Worm (Caenorhabditis elegans) whole organism, L3 larva: ENCODE measurements around the gene best-18.
A peak's percentile ranks its signal among the peaks of the same experiment; 100 is the strongest.

Experiments
- aly-2 ChIP-seq: fragments of 150-350 bp; optimal IDR thresholded peaks from 2 replicates; lab custom pipeline; 2014; ENCODE audit warnings: missing biosample characterization, missing genetic modification characterization
- ceh-16 ChIP-seq: sonication (generic microtip); optimal IDR thresholded peaks from 2 replicates; lab custom pipeline; 2017; ENCODE audit warnings: missing biosample characterization, missing genetic modification characterization
- ceh-28 ChIP-seq: fragments of 150-350 bp; optimal IDR thresholded peaks from 2 replicates; lab custom pipeline; 2014; ENCODE audit warnings: missing biosample characterization, missing genetic modification reagents, missing genetic modification characterization
- ceh-82 ChIP-seq: fragments of 150-350 bp; optimal IDR thresholded peaks from 2 replicates; lab custom pipeline; 2014; ENCODE audit warnings: missing biosample characterization, missing genetic modification characterization
- ceh-9 ChIP-seq: sonication (generic microtip); optimal IDR thresholded peaks from 2 replicates; lab custom pipeline; 2018; ENCODE audit warnings: missing biosample characterization, missing genetic modification characterization
- elt-2 ChIP-seq: sonication (generic microtip); optimal IDR thresholded peaks from 2 replicates; lab custom pipeline; 2016; ENCODE audit warnings: missing genetic modification reagents, mild to moderate bottlenecking, missing genetic modification characterization, missing compliant biosample characterization
- elt-3 ChIP-seq, 3 experiments: fragments of 150-350 bp in 1 of 3; sonication (generic microtip) in 2 of 3; optimal IDR thresholded peaks; 2 replicates in 2 of 3; 4 replicates in 1 of 3; lab custom pipeline; 2014 to 2017; ENCODE audit warnings: missing biosample characterization in 3 of 3, missing genetic modification characterization in 3 of 3
- eor-1 ChIP-seq, 2 experiments: fragments of 150-350 bp; optimal IDR thresholded peaks; 2 replicates each; lab custom pipeline; 2014 to 2018; ENCODE audit warnings: missing biosample characterization in 2 of 2, missing genetic modification characterization in 2 of 2
- fkh-10 ChIP-seq: sonication (generic microtip); optimal IDR thresholded peaks from 2 replicates; lab custom pipeline; 2017; ENCODE audit warnings: missing biosample characterization, missing genetic modification reagents, missing genetic modification characterization
- fkh-2 ChIP-seq: fragments of 150-350 bp; optimal IDR thresholded peaks from 2 replicates; lab custom pipeline; 2014; ENCODE audit warnings: missing biosample characterization, missing genetic modification reagents, missing genetic modification characterization
- fos-1 ChIP-seq: fragments of 150-350 bp; optimal IDR thresholded peaks from 2 replicates; lab custom pipeline; 2014; ENCODE audit warnings: missing biosample characterization, missing genetic modification characterization
- lin-15B ChIP-seq: fragments of 150-350 bp; optimal IDR thresholded peaks from 2 replicates; lab custom pipeline; 2014; ENCODE audit warnings: missing biosample characterization, missing genetic modification characterization
- lin-39 ChIP-seq: fragments of 150-350 bp; optimal IDR thresholded peaks from 2 replicates; lab custom pipeline; 2018; ENCODE audit warnings: missing biosample characterization, missing genetic modification reagents, missing genetic modification characterization
- lsy-12 ChIP-seq: sonication (generic microtip); optimal IDR thresholded peaks from 2 replicates; lab custom pipeline; 2016; ENCODE audit warnings: mild to moderate bottlenecking, missing genetic modification characterization, missing compliant biosample characterization
- mdl-1 ChIP-seq: fragments of 150-350 bp; optimal IDR thresholded peaks from 2 replicates; lab custom pipeline; 2014; ENCODE audit warnings: missing biosample characterization, missing genetic modification characterization
- mml-1 ChIP-seq: fragments of 150-350 bp; sonication (generic microtip); optimal IDR thresholded peaks from 3 replicates; lab custom pipeline; 2014; ENCODE audit warnings: missing biosample characterization, missing genetic modification characterization
- nfya-1 ChIP-seq: sonication (generic microtip); optimal IDR thresholded peaks from 2 replicates; lab custom pipeline; 2017; ENCODE audit warnings: missing genetic modification characterization, mild to moderate bottlenecking, missing compliant biosample characterization, antibody characterized with exemption, moderate library complexity; ENCODE audit not compliant: insufficient read depth
- nhr-12 ChIP-seq: fragments of 150-350 bp; optimal IDR thresholded peaks from 2 replicates; lab custom pipeline; 2014; ENCODE audit warnings: missing biosample characterization, missing genetic modification characterization
- nhr-25 ChIP-seq: sonication (generic microtip); optimal IDR thresholded peaks from 2 replicates; lab custom pipeline; 2017; ENCODE audit warnings: missing biosample characterization, missing genetic modification characterization
- nhr-28 ChIP-seq: fragments of 150-350 bp; optimal IDR thresholded peaks from 2 replicates; lab custom pipeline; 2014; ENCODE audit warnings: missing biosample characterization, missing genetic modification characterization
- nhr-43 ChIP-seq: sonication (generic microtip); optimal IDR thresholded peaks from 2 replicates; lab custom pipeline; 2016; ENCODE audit warnings: mild to moderate bottlenecking, missing genetic modification characterization, missing compliant biosample characterization; ENCODE audit not compliant: poor library complexity, severe bottlenecking
- nhr-67 ChIP-seq: fragments of 150-350 bp; optimal IDR thresholded peaks from 2 replicates; lab custom pipeline; 2014; ENCODE audit warnings: missing biosample characterization, missing genetic modification characterization
- pha-4 ChIP-seq: fragments of 150-350 bp; optimal IDR thresholded peaks from 2 replicates; lab custom pipeline; 2014; ENCODE audit warnings: missing biosample characterization, missing genetic modification reagents, missing genetic modification characterization
- pqm-1 ChIP-seq: fragments of 150-350 bp; optimal IDR thresholded peaks from 2 replicates; lab custom pipeline; 2017; ENCODE audit warnings: missing biosample characterization, missing genetic modification characterization, inconsistent platforms
- snpc-4 ChIP-seq: fragments of 150-350 bp; optimal IDR thresholded peaks from 2 replicates; lab custom pipeline; 2014; ENCODE audit warnings: missing biosample characterization, missing genetic modification characterization
- tbx-2 ChIP-seq: sonication (generic microtip); optimal IDR thresholded peaks from 2 replicates; lab custom pipeline; 2016; ENCODE audit warnings: mild to moderate bottlenecking, missing genetic modification characterization, missing compliant biosample characterization
- unc-39 ChIP-seq: sonication (generic microtip); optimal IDR thresholded peaks from 4 replicates; lab custom pipeline; 2017; ENCODE audit warnings: missing biosample characterization, missing genetic modification characterization
- unc-62 ChIP-seq: fragments of 150-350 bp; sonication (generic microtip); optimal IDR thresholded peaks from 4 replicates; lab custom pipeline; 2014; ENCODE audit warnings: missing biosample characterization, missing genetic modification reagents, missing genetic modification characterization
- ztf-4 ChIP-seq: fragments of 150-350 bp; optimal IDR thresholded peaks from 2 replicates; lab custom pipeline; 2014; ENCODE audit warnings: missing biosample characterization, missing genetic modification characterization

Gene best-18

DNA sequence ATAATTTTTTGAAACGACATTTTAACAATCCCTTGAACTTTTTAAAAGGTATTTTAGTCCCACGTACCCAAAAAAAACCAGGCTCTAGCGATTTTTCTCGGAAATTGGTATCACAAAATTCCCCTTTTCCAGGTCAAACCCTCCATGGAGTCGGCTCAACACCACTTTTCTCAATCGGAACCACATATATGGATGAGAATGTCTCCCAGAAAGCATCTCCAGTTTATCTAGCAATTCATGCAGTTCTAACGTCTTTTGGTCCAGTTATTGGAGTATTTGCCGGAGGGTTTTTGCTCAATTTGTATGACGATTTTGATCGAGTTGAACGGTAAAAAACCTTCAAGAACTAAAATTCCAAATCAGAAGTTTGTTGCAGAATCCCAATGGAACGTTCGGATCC, 27.9 kb downstream of the best-18 start:
- TF ChIP-seq lin-15B (tag; lab: Kevin White, UChicago) (no peak), mdl-1 (tag; lab: Kevin White, UChicago) (no peak), nhr-12 (tag; lab: Kevin White, UChicago) (no peak), unc-39 (tag; lab: Kevin White, UChicago) (no peak), aly-2 (no peak), nhr-67 (no peak), fkh-10 (GFP tag; lab: Kevin White, UChicago) (no peak), ceh-9 (tag; lab: Kevin White, UChicago) (no peak), nfya-1 (tag; lab: Kevin White, UChicago) (no peak), lsy-12 (no peak), pha-4 (no peak), mml-1 (tag; lab: Kevin White, UChicago) (no peak)

DNA sequence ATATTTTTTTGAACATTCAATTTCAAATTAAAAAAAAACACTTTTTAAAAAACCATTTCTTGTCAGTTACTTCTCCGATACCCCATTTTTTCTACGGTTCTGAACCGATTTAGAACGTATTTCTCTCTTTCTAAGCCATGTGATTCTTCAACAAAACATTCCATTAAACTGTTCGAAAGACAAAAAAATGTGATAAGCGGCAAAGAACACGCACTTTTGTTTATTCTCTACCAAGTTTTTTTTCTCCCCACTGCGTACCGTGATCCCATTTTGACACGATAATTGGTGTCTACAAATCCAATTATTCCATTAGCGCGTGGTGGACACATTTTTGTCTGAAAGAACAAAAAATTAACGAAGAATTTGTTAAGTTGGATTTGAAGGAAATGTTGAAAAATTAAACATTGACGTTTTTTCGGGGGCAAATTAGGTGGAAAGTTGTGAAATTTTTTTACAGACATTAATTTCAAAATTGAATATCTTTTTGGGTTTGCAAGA, 29.2 kb downstream of the best-18 start:
- TF ChIP-seq pha-4, result no peak
- TF ChIP-seq nhr-25 (tag; lab: Kevin White, UChicago), result peak; percentile 1
- TF ChIP-seq nhr-43, result peak; percentile 40
- no peak for TF ChIP-seq nhr-28 (tag; lab: Kevin White, UChicago)
- TF ChIP-seq, all 47 proteins: peak for 2

DNA sequence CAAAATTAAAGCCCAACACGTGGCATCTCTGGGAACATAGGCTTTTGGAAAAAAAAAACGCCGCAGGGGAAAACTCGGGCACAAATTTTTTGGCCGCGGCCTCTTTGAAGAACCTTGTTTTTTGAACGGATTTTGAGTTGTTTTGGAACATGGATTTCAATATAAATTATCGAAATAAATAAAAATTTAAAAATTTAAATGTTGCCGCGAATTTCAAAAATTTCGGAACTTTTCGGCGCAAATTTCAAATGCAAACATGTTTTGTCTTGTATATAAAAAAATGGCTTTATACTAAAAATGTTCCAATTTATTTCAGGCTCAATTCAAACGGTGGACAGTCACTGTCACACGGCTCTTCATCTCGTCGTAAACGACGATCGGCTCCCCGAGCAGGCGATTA, 31.8 kb downstream of the best-18 start:
- TF ChIP-seq nhr-25 (tag; lab: Kevin White, UChicago) (no peak), lin-39 (no peak), fkh-2 (tag; lab: Kevin White, UChicago) (no peak), nhr-67 (no peak), nfya-1 (tag; lab: Kevin White, UChicago) (no peak), nhr-12 (tag; lab: Kevin White, UChicago) (no peak), tbx-2 (tag; lab: Kevin White, UChicago) (no peak), mdl-1 (tag; lab: Kevin White, UChicago) (no peak), mml-1 (tag; lab: Kevin White, UChicago) (no peak)

DNA sequence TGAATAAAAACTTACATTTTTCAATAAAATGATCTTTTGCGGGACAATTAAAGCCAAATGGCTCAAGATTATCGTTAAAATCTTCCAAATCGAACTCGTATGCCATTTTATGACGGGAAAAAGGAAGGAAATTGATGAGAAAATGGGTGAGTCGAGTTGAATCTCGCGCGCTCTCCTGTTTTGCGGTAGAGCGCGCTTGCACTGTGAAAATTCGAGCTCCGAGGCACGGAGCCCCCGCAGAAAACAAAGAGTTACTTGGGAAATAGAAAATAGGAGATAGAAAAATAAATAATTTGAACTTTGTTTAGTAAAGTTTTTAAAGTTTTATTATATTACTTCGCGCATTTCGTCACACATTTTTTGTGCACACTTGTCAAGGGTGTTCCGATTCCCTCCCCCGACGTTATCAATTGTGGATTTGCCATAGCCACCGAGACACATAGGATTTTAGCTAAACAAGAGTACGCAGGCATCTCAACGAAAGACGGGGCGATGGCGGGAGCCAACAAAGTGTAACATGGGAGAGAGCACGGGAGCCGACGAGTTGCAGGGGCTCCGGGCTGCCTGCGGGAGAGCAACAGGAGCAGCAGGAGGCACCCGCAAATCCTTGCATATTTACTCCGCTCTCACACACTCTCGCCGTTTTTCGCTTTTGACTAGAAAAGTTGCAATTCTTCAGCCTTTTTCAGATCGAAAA, 36.4 kb downstream of the best-18 start, which contains the start of the genes div-1 and cor-1:
Gene div-1, minus strand, starts transcription at position 119 of the 697 bp plus-strand sequence.
Gene cor-1, plus strand, starts transcription at position 671 of the 697 bp plus-strand sequence.
- TF ChIP-seq pha-4 (peak; percentile 62), lin-39 (peak; percentile 25), lsy-12 (no peak), ceh-28 (tag; lab: Kevin White, UChicago) (no peak), elt-2 (tag; lab: Kevin White, UChicago) (peak; percentile 7), snpc-4 (tag; lab: Kevin White, UChicago) (peak; percentile 54), elt-3 (tag; optimal IDR thresholded peaks at IDR 0.05; lab: Kevin White, UChicago) (no peak), unc-39 (tag; lab: Kevin White, UChicago) (no peak), ceh-82 (tag; lab: Kevin White, UChicago) (no peak), nfya-1 (tag; lab: Kevin White, UChicago) (peak; percentile 42), aly-2 (no peak), lin-15B (tag; lab: Kevin White, UChicago) (peak; percentile 62)
- TF ChIP-seq, all 47 proteins: peak for 6

DNA sequence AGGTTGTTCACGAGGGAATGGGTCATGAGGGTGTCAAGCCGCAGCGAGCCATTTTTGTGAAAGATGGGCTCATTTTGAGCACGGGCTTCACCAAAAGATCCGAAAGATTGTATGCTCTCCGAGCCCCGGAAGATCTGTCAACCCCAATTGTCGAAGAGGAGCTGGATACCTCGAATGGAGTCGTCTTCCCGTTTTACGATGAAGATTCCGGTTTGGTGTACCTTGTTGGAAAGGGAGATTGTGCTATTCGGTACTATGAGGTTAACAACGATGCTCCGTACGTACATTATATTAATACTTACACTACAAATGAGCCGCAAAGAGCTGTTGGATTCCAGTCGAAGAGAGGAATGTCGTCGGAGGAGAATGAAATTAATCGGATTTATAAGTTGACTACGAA, 38.9 kb downstream of the best-18 start:
- TF ChIP-seq fos-1 (tag; lab: Kevin White, UChicago), result no peak
- TF ChIP-seq pha-4, result no peak
- no peak for TF ChIP-seq eor-1 (tag; optimal IDR thresholded peaks at IDR 0.05; lab: Kevin White, UChicago)
- TF ChIP-seq tbx-2 (tag; lab: Kevin White, UChicago), result no peak
- TF ChIP-seq mml-1 (tag; lab: Kevin White, UChicago), result no peak
- no peak for TF ChIP-seq unc-62 (GFP tag; lab: Kevin White, UChicago)
- TF ChIP-seq lin-39, result no peak
- no peak for TF ChIP-seq snpc-4 (tag; lab: Kevin White, UChicago)
- no peak for TF ChIP-seq fkh-10 (GFP tag; lab: Kevin White, UChicago)
- no peak for TF ChIP-seq pqm-1 (tag; lab: Kevin White, UChicago)
- no peak for TF ChIP-seq ztf-4 (tag; lab: Kevin White, UChicago)
- TF ChIP-seq unc-39 (tag; lab: Kevin White, UChicago), result no peak
- TF ChIP-seq nhr-43, result no peak
- TF ChIP-seq ceh-16 (tag; lab: Kevin White, UChicago), result no peak
- TF ChIP-seq ceh-28 (tag; lab: Kevin White, UChicago), result no peak
- TF ChIP-seq elt-3 (tag; optimal IDR thresholded peaks at IDR 0.05; lab: Kevin White, UChicago), result no peak
- no peak for TF ChIP-seq elt-2 (tag; lab: Kevin White, UChicago)
- TF ChIP-seq, all 47 proteins: peak for 0
